Worm (Caenorhabditis elegans) whole organism, midembryonic: ENCODE results near the gene T26H5.10.

Experiments
- T22C8.4 ChIP-seq: fragments of 200-800 bp; sonication (Bioruptor generic); IDR thresholded peaks from 2 replicates; pipeline ENCODE4 v1.3.6; 2022; ENCODE audit warnings: missing genetic modification characterization, missing compliant biosample characterization
- cog-1 ChIP-seq: sonication (generic microtip); optimal IDR thresholded peaks from 2 replicates; lab custom pipeline; 2016; ENCODE audit warnings: missing genetic modification characterization, missing compliant biosample characterization
- flt-1 ChIP-seq: fragments of 200-800 bp; sonication (Bioruptor generic); IDR thresholded peaks from 2 replicates; pipeline ENCODE4 v1.3.6; 2022; ENCODE audit warnings: missing genetic modification characterization, missing compliant biosample characterization
- klf-2 ChIP-seq: fragments of 200-800 bp; sonication (Bioruptor generic); conservative IDR thresholded peaks from 2 replicates; pipeline ENCODE4 v1.3.6; 2022; ENCODE audit warnings: missing genetic modification reagents, missing genetic modification characterization, missing compliant biosample characterization
- med-1 ChIP-seq: sonication (generic microtip); optimal IDR thresholded peaks from 2 replicates; lab custom pipeline; 2017; ENCODE audit warnings: missing genetic modification characterization, mild to moderate bottlenecking, missing compliant biosample characterization, antibody characterized with exemption, missing genetic modification reagents; ENCODE audit not compliant: insufficient read depth
- ref-1 ChIP-seq: fragments of 200-800 bp; sonication (Bioruptor generic); conservative IDR thresholded peaks from 2 replicates; pipeline ENCODE4 v1.3.6; 2022; ENCODE audit warnings: missing genetic modification reagents, missing genetic modification characterization, missing compliant biosample characterization
- tab-1 ChIP-seq: fragments of 200-800 bp; sonication (Bioruptor generic); IDR thresholded peaks from 2 replicates; pipeline ENCODE4 v1.3.6; 2022; ENCODE audit warnings: missing genetic modification characterization, missing compliant biosample characterization
- ztf-23 ChIP-seq: fragments of 200-800 bp; sonication (Bioruptor generic); IDR thresholded peaks from 2 replicates; pipeline ENCODE4 v1.3.6; 2022; ENCODE audit warnings: missing genetic modification reagents, missing genetic modification characterization, missing compliant biosample characterization
- ztf-29 ChIP-seq: fragments of 200-800 bp; sonication (Bioruptor generic); IDR thresholded peaks from 2 replicates; pipeline ENCODE4 v1.3.6; 2022; ENCODE audit warnings: missing genetic modification reagents, missing genetic modification characterization, missing compliant biosample characterization

Gene T26H5.10

DNA sequence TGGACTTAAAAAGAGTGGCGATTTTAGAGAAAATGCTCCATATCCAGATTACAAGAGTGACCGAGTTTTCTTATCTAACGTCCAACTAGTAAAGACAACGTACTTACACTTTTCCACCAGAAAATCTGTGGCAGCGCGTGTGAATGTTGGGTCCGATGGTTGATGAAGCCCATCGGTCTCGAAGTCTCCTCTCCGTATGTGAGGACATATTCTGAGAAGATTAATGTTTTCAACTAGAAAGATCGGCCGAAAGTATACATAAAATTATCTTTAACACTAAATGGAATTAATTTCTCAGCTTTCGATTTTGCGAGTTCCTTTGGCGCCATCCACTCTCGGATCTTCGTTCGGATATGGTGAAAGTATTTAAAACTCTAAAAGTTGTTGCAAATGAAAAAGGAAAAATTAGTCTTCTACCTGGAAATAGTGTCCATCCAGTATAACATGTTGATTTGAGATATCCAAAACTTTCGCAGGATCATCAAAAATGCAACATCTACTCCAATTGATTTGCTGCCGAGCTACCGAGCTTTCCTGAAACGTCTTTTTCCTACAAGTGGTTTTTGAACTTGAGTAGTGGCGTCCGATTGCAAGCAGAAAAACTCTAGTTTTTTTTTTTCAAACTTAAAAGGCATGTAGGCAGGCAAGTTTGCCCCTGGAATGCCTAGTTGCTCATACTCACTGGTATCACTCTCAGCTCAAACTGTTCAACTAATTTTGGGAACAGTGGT lies 12.1 kb downstream of the T26H5.10 start:
- no peak for TF ChIP-seq ztf-23 (GFP tag; lab: Robert Waterston, UW)
- TF ChIP-seq cog-1 (tag; lab: Kevin White, UChicago), result no peak
- TF ChIP-seq med-1 (GFP tag; lab: Kevin White, UChicago), result no peak
- no peak for TF ChIP-seq ref-1 (GFP tag; lab: Robert Waterston, UW)
- no peak for TF ChIP-seq flt-1 (GFP tag; lab: Robert Waterston, UW)
- TF ChIP-seq klf-2 (GFP tag; lab: Robert Waterston, UW), result no peak
- TF ChIP-seq tab-1 (GFP tag; lab: Robert Waterston, UW), result no peak
- no peak for TF ChIP-seq T22C8.4
- TF ChIP-seq ztf-29 (GFP tag; lab: Robert Waterston, UW), result no peak

DNA sequence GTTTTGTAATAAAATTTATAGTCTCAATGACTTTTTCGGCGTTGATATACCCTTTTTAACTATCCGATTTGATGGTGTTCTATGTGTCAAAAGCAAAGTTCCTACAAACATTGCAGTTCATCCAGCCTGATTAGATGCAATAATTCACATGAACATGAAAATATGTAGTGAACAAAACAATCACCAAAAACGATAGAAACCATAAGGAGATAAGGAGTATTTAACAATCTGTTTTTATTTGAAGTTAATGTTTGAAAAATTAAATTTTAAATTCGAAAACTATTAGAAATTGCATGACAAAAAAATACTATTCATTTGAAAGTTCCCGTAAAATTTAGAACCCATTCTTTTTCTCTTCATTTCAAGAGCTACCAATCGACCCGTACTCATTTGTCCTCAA lies 16.7 kb downstream of the T26H5.10 start, which contains the start of gene fbxa-209:
Gene fbxa-209, minus strand, starts transcription at position 101 of the 400 bp plus-strand sequence.
- TF ChIP-seq cog-1 (tag; lab: Kevin White, UChicago) (no peak), tab-1 (GFP tag; lab: Robert Waterston, UW) (no peak)

DNA sequence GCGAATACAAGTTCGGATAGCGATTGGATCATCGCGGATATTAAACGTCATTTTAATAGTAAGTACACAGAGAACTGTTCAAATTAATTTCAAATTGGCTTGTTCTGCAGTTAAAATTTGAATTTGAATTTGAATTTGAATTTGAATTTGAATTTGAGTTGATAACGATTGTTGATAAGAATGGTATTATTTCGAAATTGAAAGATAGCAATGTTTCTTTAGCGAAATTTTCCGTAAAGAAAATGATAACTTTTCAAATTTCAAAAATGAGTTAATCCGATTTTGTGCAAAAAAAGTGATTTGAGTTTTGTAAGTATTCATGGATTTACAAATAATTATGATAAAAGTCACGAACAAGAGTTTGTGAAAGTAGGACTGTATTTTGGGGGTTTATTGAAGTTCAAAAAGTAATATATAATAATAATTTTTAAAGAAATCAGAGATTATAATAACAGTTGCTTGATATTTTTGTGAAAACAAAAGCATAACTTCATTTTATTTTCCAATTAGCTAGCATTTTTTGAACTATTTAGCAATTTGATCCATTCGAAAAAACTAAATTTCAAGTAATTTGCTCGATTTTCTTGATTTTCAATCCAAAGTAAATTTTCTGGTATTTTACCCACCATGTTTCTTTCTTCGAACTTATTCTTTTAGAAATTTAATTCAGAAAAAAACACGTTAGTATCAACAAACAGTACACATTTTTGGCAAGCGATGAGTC lies 18.1 kb downstream of the T26H5.10 start, which contains the start of gene Y36E3A.2:
Gene Y36E3A.2, plus strand, starts transcription at position 674 of the 724 bp plus-strand sequence.
- TF ChIP-seq T22C8.4 (no peak), ztf-23 (GFP tag; lab: Robert Waterston, UW) (no peak), cog-1 (tag; lab: Kevin White, UChicago) (no peak), tab-1 (GFP tag; lab: Robert Waterston, UW) (no peak), klf-2 (GFP tag; lab: Robert Waterston, UW) (no peak), ztf-29 (GFP tag; lab: Robert Waterston, UW) (no peak)

DNA sequence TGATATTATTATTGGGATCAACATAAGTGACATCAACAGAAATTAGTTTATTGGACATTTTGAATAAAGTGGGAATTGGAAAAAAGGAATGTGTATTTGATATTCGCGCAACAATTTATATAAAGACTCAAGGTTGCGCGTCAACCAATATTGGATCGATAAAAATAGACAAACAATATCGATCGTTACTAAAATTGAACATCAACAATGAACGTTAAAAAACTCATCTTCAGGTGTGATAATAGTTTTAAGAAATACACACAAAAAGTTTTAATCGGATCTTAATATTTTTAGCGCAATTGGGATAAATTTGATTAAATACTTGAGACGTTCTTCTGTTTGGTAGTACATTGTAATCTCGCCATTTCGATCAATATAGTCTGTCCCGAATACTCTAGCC lies 20.0 kb downstream of the T26H5.10 start, which contains the start of gene fbxa-104:
Gene fbxa-104, minus strand, starts transcription at position 83 of the 400 bp plus-strand sequence.
- no peak for TF ChIP-seq T22C8.4
- TF ChIP-seq cog-1 (tag; lab: Kevin White, UChicago), result no peak
- TF ChIP-seq ztf-23 (GFP tag; lab: Robert Waterston, UW), result no peak
- no peak for TF ChIP-seq tab-1 (GFP tag; lab: Robert Waterston, UW)
- TF ChIP-seq flt-1 (GFP tag; lab: Robert Waterston, UW), result no peak
- no peak for TF ChIP-seq klf-2 (GFP tag; lab: Robert Waterston, UW)
- no peak for TF ChIP-seq ztf-29 (GFP tag; lab: Robert Waterston, UW)
- TF ChIP-seq med-1 (GFP tag; lab: Kevin White, UChicago), result no peak
- no peak for TF ChIP-seq ref-1 (GFP tag; lab: Robert Waterston, UW)

DNA sequence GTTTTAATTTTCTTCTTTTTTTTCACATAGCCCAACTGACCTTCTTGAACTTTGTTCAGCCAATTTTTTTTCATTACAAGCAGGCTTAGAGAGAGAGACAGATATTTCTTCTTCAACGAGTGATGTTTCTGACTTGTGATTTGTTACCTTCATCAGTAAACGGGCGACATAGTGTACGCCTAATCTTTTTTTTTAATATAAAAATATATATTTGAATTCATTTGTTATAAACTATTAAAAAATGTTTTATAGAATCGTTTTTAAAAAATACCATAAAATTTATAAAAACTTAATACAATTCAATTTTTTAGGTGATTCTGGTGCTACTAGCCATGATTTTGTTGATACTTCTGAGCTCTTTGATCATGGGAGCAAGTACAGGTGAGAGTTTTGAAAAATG lies 25.8 kb downstream of the T26H5.10 start, which contains the start of gene T06E6.10:
Gene T06E6.10, plus strand, starts transcription at position 301 of the 400 bp plus-strand sequence.
- TF ChIP-seq cog-1 (tag; lab: Kevin White, UChicago), result no peak
- no peak for TF ChIP-seq ztf-29 (GFP tag; lab: Robert Waterston, UW)
- TF ChIP-seq tab-1 (GFP tag; lab: Robert Waterston, UW), result no peak
- no peak for TF ChIP-seq klf-2 (GFP tag; lab: Robert Waterston, UW)

DNA sequence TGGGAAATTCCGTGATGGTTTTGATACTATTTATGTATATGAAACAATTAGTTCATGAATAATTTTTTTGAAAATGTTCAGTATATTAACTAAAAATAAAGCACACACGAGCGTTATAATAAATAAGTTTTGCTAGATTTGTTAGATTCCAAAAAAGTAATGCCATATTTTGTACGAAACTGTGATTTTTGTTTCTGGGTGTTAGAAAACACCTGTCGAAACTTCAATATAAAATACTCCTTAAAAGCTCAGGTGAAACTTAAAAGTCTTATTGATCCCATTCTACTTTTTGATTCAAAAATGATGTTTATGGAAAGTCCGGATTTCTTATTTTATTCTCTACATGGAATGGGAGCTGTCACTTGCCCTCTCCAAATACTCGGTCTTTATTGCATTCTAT lies 27.7 kb downstream of the T26H5.10 start, which contains the start of gene srh-265:
Gene srh-265, plus strand, starts transcription at position 301 of the 400 bp plus-strand sequence.
- TF ChIP-seq ztf-29 (GFP tag; lab: Robert Waterston, UW) (no peak), klf-2 (GFP tag; lab: Robert Waterston, UW) (no peak), ztf-23 (GFP tag; lab: Robert Waterston, UW) (no peak)

DNA sequence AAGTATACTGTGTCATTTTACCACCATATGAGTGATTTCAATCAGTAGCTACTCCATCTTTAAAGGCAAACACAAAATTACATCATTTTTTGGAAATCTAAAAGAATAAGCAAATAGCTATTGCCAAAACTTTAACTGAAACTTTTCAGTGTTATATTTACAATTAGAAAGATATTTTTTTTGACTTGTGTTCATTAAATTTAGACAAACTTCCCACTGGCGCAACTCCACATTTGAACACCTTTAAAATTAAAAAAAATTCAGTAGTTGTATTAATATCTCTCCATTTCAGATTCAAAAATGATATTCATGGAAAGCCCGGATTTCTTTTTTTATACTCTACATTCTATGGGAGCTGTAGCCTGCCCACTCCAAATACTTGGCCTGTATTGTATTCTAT lies 29.8 kb downstream of the T26H5.10 start, which contains the start of gene srh-264:
Gene srh-264, plus strand, starts transcription at position 301 of the 400 bp plus-strand sequence.
- TF ChIP-seq med-1 (GFP tag; lab: Kevin White, UChicago) (no peak), ztf-23 (GFP tag; lab: Robert Waterston, UW) (no peak), tab-1 (GFP tag; lab: Robert Waterston, UW) (no peak), flt-1 (GFP tag; lab: Robert Waterston, UW) (no peak), cog-1 (tag; lab: Kevin White, UChicago) (no peak), ztf-29 (GFP tag; lab: Robert Waterston, UW) (no peak), klf-2 (GFP tag; lab: Robert Waterston, UW) (no peak), ref-1 (GFP tag; lab: Robert Waterston, UW) (no peak), T22C8.4 (no peak)

DNA sequence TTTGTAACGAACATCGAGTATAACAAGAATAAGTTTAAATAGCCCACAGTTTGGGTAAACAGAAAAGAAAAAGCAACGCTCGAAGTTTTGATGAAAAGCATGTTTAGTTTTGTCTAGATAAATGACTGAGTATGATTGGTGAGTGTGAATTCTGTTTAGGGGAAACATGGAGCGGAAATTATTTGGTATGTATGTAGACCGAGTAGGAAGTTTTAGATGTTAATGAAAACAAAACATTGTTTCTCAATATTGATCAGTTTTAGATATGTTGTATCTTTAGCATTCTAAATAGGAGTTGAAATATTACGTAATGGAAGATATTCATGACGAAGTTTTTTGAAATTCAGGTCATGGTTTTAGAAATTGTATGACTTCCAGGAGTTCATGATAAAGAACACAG lies 31.0 kb downstream of the T26H5.10 start, which contains the start of gene srbc-63:
Gene srbc-63, minus strand, starts transcription at position 101 of the 400 bp plus-strand sequence.
- no peak for TF ChIP-seq cog-1 (tag; lab: Kevin White, UChicago)
- TF ChIP-seq ztf-23 (GFP tag; lab: Robert Waterston, UW), result no peak
- TF ChIP-seq T22C8.4, result no peak
- no peak for TF ChIP-seq ref-1 (GFP tag; lab: Robert Waterston, UW)
- no peak for TF ChIP-seq klf-2 (GFP tag; lab: Robert Waterston, UW)
- no peak for TF ChIP-seq ztf-29 (GFP tag; lab: Robert Waterston, UW)
- no peak for TF ChIP-seq tab-1 (GFP tag; lab: Robert Waterston, UW)
- no peak for TF ChIP-seq med-1 (GFP tag; lab: Kevin White, UChicago)
- no peak for TF ChIP-seq flt-1 (GFP tag; lab: Robert Waterston, UW)

DNA sequence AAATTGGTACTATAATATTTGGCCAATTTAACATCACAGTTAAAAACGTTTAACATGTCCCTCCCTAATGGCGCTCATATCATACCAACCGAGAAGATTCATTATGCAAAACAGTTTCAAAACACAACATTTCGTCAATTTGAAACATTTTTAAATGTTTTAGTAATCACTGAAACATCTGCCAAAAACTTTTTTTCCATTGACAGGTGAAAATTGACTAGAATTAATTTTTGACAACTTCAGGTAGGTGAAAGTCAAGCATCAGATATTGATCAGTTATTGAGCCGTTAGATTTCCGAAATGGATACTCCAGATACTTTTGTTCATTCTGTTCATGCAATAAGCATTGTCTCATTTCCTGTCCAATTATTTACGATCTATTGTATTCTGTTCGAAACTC lies 36.7 kb downstream of the T26H5.10 start, which contains the start of gene srh-257:
Gene srh-257, plus strand, starts transcription at position 301 of the 400 bp plus-strand sequence.
- TF ChIP-seq ztf-23 (GFP tag; lab: Robert Waterston, UW), result no peak
- no peak for TF ChIP-seq med-1 (GFP tag; lab: Kevin White, UChicago)
- TF ChIP-seq T22C8.4, result no peak
- TF ChIP-seq tab-1 (GFP tag; lab: Robert Waterston, UW), result no peak
- TF ChIP-seq klf-2 (GFP tag; lab: Robert Waterston, UW), result no peak
- no peak for TF ChIP-seq flt-1 (GFP tag; lab: Robert Waterston, UW)
- no peak for TF ChIP-seq ztf-29 (GFP tag; lab: Robert Waterston, UW)
- TF ChIP-seq cog-1 (tag; lab: Kevin White, UChicago), result no peak
- TF ChIP-seq ref-1 (GFP tag; lab: Robert Waterston, UW), result no peak
